Worm (Caenorhabditis elegans): ENCODE results near the gene ZK418.7.

DNA sequence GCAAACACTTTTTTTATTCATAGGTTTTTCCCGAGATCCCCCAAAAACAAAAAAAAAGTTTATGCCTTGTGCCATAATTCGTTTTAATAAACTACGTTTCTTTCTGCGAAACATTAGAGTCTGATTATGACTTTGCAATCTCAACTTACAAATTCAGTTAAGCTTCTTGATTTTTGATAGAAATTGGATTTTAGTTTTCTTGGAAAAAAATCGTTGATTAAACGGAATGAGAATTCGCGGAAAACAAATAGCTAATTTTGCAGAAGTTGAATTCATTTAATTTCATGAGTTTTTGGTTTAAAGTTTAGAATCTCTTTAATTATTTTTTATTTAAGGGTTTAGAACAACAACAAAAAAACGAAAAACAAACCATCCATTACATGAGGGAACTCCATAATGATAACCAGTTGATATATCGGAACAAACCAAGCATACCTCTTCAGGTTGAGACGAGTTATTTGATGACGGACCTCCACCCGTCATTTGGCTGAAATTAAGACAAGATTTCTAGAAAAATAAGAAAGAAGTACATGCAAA, 34.4 kb upstream of the ZK418.7 start, which contains the start of gene nhr-10:
- TF ChIP-seq ceh-30 (tag; optimal IDR thresholded peaks at IDR 0.05) (no peak), F13H6.1 (tag; optimal IDR thresholded peaks at IDR 0.05) (no peak), ztf-16 (tag; optimal IDR thresholded peaks at IDR 0.05) (no peak)

All from whole organism, late embryonic.